Worm (Caenorhabditis elegans) whole organism, L2 larva: ENCODE measurements around the gene sek-1.

Source experiments
- F13H6.1 ChIP-seq: sonication (generic microtip); optimal IDR thresholded peaks from 2 replicates; lab custom pipeline; 2016; ENCODE audit warnings: missing genetic modification characterization, missing compliant biosample characterization
- ceh-82 ChIP-seq: fragments of 150-350 bp; optimal IDR thresholded peaks from 2 replicates; lab custom pipeline; 2014; ENCODE audit warnings: missing biosample characterization, missing genetic modification characterization
- dmd-4 ChIP-seq: sonication (generic microtip); optimal IDR thresholded peaks from 2 replicates; lab custom pipeline; 2017; ENCODE audit warnings: missing biosample characterization, missing genetic modification characterization
- fos-1 ChIP-seq: fragments of 150-350 bp; optimal IDR thresholded peaks from 2 replicates; lab custom pipeline; 2014; ENCODE audit warnings: missing biosample characterization, missing genetic modification characterization
- nhr-11 ChIP-seq: fragments of 150-350 bp; optimal IDR thresholded peaks from 2 replicates; lab custom pipeline; 2014; ENCODE audit warnings: missing biosample characterization, missing genetic modification characterization
- nhr-237 ChIP-seq: fragments of 150-350 bp; optimal IDR thresholded peaks from 2 replicates; lab custom pipeline; 2014; ENCODE audit warnings: missing biosample characterization, missing genetic modification characterization
- nhr-25 ChIP-seq: fragments of 150-350 bp; sonication (generic microtip); optimal IDR thresholded peaks from 3 replicates; lab custom pipeline; 2014; ENCODE audit warnings: missing biosample characterization, missing genetic modification characterization
- unc-39 ChIP-seq: fragments of 150-350 bp; optimal IDR thresholded peaks from 2 replicates; lab custom pipeline; 2014; ENCODE audit warnings: missing biosample characterization, missing genetic modification characterization
- unc-55 ChIP-seq: fragments of 150-350 bp; sonication (generic microtip); optimal IDR thresholded peaks from 3 replicates; lab custom pipeline; 2014; ENCODE audit warnings: missing biosample characterization, missing genetic modification reagents, missing genetic modification characterization
- ztf-11 ChIP-seq: sonication (generic microtip); optimal IDR thresholded peaks from 2 replicates; lab custom pipeline; 2017; ENCODE audit warnings: missing biosample characterization, missing genetic modification characterization

DNA sequence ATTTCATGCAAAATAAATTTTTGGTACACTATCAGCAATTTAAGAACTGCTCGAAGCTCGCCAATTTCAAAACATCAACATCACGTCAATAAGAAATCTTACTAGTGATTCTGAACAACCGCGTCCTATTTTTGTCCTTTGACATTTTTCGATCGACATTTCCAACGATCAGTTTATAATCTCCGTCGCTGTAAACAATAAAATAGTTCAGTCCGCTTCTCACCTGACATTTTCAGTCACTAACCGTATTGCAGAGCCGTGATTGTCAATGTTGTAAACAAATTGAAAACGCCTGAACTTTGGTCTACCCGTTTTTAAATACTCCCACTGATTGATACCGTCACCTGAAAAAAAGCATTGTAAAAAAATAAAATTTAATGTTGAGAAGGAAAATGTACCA, 11.5 kb downstream of the sek-1 start:
- no peak for TF ChIP-seq F13H6.1
- no peak for TF ChIP-seq unc-39 (tag; lab: Kevin White, UChicago)
- no peak for TF ChIP-seq ztf-11 (tag; lab: Kevin White, UChicago)
- TF ChIP-seq nhr-11, result no peak
- TF ChIP-seq dmd-4 (tag; lab: Kevin White, UChicago), result no peak
- TF ChIP-seq nhr-25 (tag; lab: Kevin White, UChicago), result no peak
- TF ChIP-seq fos-1 (tag; lab: Kevin White, UChicago), result no peak
- TF ChIP-seq nhr-237 (tag; lab: Kevin White, UChicago), result no peak
- TF ChIP-seq unc-55 (GFP tag; lab: Kevin White, UChicago), result no peak
- TF ChIP-seq ceh-82 (tag; lab: Kevin White, UChicago), result no peak
